Worm (Caenorhabditis elegans) whole organism, L2 larva: ENCODE results near the gene cyp-33E1.

ENCODE experiments used
- R02D3.7 ChIP-seq: fragments of 150-350 bp; optimal IDR thresholded peaks from 2 replicates; lab custom pipeline; 2014; ENCODE audit warnings: missing biosample characterization, missing genetic modification characterization
- Y55F3AM.14 ChIP-seq: fragments of 200-800 bp; sonication (Bioruptor generic); optimal IDR thresholded peaks from 2 replicates; lab custom pipeline; 2018; ENCODE audit warnings: mild to moderate bottlenecking, missing genetic modification characterization, missing compliant biosample characterization
- ZK546.5 ChIP-seq: sonication (generic microtip); optimal IDR thresholded peaks from 2 replicates; lab custom pipeline; 2017; ENCODE audit warnings: missing biosample characterization, missing genetic modification characterization
- alr-1 ChIP-seq: fragments of 150-350 bp; optimal IDR thresholded peaks from 2 replicates; lab custom pipeline; 2014; ENCODE audit warnings: missing biosample characterization, missing genetic modification characterization
- aly-2 ChIP-seq: fragments of 150-350 bp; optimal IDR thresholded peaks from 2 replicates; lab custom pipeline; 2014; ENCODE audit warnings: missing biosample characterization, missing genetic modification characterization
- ama-1 ChIP-seq: fragments of 150-350 bp; optimal IDR thresholded peaks from 2 replicates; lab custom pipeline; 2018; ENCODE audit warnings: inconsistent platforms
- blmp-1 ChIP-seq: sonication (generic microtip); optimal IDR thresholded peaks from 2 replicates; lab custom pipeline; 2017; ENCODE audit warnings: missing genetic modification characterization, mild to moderate bottlenecking, missing compliant biosample characterization, antibody characterized with exemption, moderate library complexity; ENCODE audit not compliant: insufficient read depth
- ceh-16 ChIP-seq: fragments of 150-350 bp; optimal IDR thresholded peaks from 2 replicates; lab custom pipeline; 2014; ENCODE audit warnings: missing biosample characterization, missing genetic modification characterization
- ceh-82 ChIP-seq: fragments of 150-350 bp; optimal IDR thresholded peaks from 2 replicates; lab custom pipeline; 2014; ENCODE audit warnings: missing biosample characterization, missing genetic modification characterization
- crh-2 ChIP-seq: sonication (generic microtip); optimal IDR thresholded peaks from 2 replicates; lab custom pipeline; 2017; ENCODE audit warnings: missing biosample characterization, missing genetic modification characterization
- dmd-4 ChIP-seq: sonication (generic microtip); optimal IDR thresholded peaks from 2 replicates; lab custom pipeline; 2017; ENCODE audit warnings: missing biosample characterization, missing genetic modification characterization
- egl-27 ChIP-seq: sonication (generic microtip); optimal IDR thresholded peaks from 3 replicates; lab custom pipeline; 2017; ENCODE audit warnings: missing biosample characterization, missing genetic modification reagents, missing genetic modification characterization
- elt-1 ChIP-seq: fragments of 150-350 bp; optimal IDR thresholded peaks from 2 replicates; lab custom pipeline; 2014; ENCODE audit warnings: missing biosample characterization, missing genetic modification characterization
- fos-1 ChIP-seq: fragments of 150-350 bp; optimal IDR thresholded peaks from 2 replicates; lab custom pipeline; 2014; ENCODE audit warnings: missing biosample characterization, missing genetic modification characterization
- lin-11 ChIP-seq: fragments of 150-350 bp; sonication (generic microtip); optimal IDR thresholded peaks from 2 replicates; lab custom pipeline; 2014; ENCODE audit warnings: missing biosample characterization, missing genetic modification characterization, inconsistent platforms, mixed read lengths
- mab-5 ChIP-seq: fragments of 150-350 bp; optimal IDR thresholded peaks from 2 replicates; lab custom pipeline; 2014; ENCODE audit warnings: missing biosample characterization, missing genetic modification characterization
- nhr-10 ChIP-seq: sonication (generic microtip); optimal IDR thresholded peaks from 2 replicates; lab custom pipeline; 2017; ENCODE audit warnings: missing biosample characterization, missing genetic modification characterization
- nhr-11 ChIP-seq: fragments of 150-350 bp; optimal IDR thresholded peaks from 2 replicates; lab custom pipeline; 2014; ENCODE audit warnings: missing biosample characterization, missing genetic modification characterization
- nhr-12 ChIP-seq: fragments of 150-350 bp; optimal IDR thresholded peaks from 2 replicates; lab custom pipeline; 2014; ENCODE audit warnings: missing biosample characterization, missing genetic modification characterization
- nhr-129 ChIP-seq: fragments of 150-350 bp; optimal IDR thresholded peaks from 2 replicates; lab custom pipeline; 2014; ENCODE audit warnings: missing biosample characterization, missing genetic modification characterization
- nhr-23 ChIP-seq: fragments of 150-350 bp; optimal IDR thresholded peaks from 2 replicates; lab custom pipeline; 2014; ENCODE audit warnings: missing biosample characterization, missing genetic modification reagents, missing genetic modification characterization
- nhr-237 ChIP-seq: fragments of 150-350 bp; optimal IDR thresholded peaks from 2 replicates; lab custom pipeline; 2014; ENCODE audit warnings: missing biosample characterization, missing genetic modification characterization
- nhr-25 ChIP-seq: fragments of 150-350 bp; sonication (generic microtip); optimal IDR thresholded peaks from 3 replicates; lab custom pipeline; 2014; ENCODE audit warnings: missing biosample characterization, missing genetic modification characterization
- nhr-6 ChIP-seq: fragments of 150-350 bp; optimal IDR thresholded peaks from 2 replicates; lab custom pipeline; 2014; ENCODE audit warnings: missing biosample characterization, missing genetic modification characterization
- nhr-77 ChIP-seq: fragments of 150-350 bp; optimal IDR thresholded peaks from 2 replicates; lab custom pipeline; 2014; ENCODE audit warnings: missing biosample characterization, missing genetic modification characterization
- peb-1 ChIP-seq: fragments of 150-350 bp; optimal IDR thresholded peaks from 2 replicates; lab custom pipeline; 2014; ENCODE audit warnings: missing biosample characterization, missing genetic modification characterization
- sem-4 ChIP-seq: fragments of 150-350 bp; optimal IDR thresholded peaks from 2 replicates; lab custom pipeline; 2014; ENCODE audit warnings: missing biosample characterization, missing genetic modification reagents, missing genetic modification characterization
- skn-1 ChIP-seq: sonication (generic microtip); optimal IDR thresholded peaks from 2 replicates; lab custom pipeline; 2017; ENCODE audit warnings: missing biosample characterization, missing genetic modification characterization
- sma-3 ChIP-seq: sonication (generic microtip); optimal IDR thresholded peaks from 2 replicates; lab custom pipeline; 2016; ENCODE audit warnings: missing genetic modification reagents, missing genetic modification characterization, missing compliant biosample characterization
- sma-9 ChIP-seq, 2 experiments: fragments of 150-350 bp in 1 of 2; sonication (generic microtip) in 1 of 2; optimal IDR thresholded peaks; 2 replicates each; lab custom pipeline; 2014 to 2016; ENCODE audit warnings: missing genetic modification characterization in 2 of 2, mild to moderate bottlenecking in 1 of 2, missing biosample characterization in 1 of 2, missing compliant biosample characterization in 1 of 2, missing genetic modification reagents in 1 of 2, moderate library complexity in 1 of 2
- unc-39 ChIP-seq: fragments of 150-350 bp; optimal IDR thresholded peaks from 2 replicates; lab custom pipeline; 2014; ENCODE audit warnings: missing biosample characterization, missing genetic modification characterization
- unc-55 ChIP-seq: fragments of 150-350 bp; sonication (generic microtip); optimal IDR thresholded peaks from 3 replicates; lab custom pipeline; 2014; ENCODE audit warnings: missing biosample characterization, missing genetic modification reagents, missing genetic modification characterization
- unc-62 ChIP-seq: fragments of 150-350 bp; optimal IDR thresholded peaks from 2 replicates; lab custom pipeline; 2014; ENCODE audit warnings: missing biosample characterization, missing genetic modification reagents, missing genetic modification characterization
- zag-1 ChIP-seq: fragments of 150-350 bp; optimal IDR thresholded peaks from 2 replicates; lab custom pipeline; 2014; ENCODE audit warnings: missing biosample characterization, missing genetic modification characterization
- ztf-1 ChIP-seq: fragments of 200-800 bp; sonication (Bioruptor generic); conservative IDR thresholded peaks from 2 replicates; pipeline ENCODE4 v1.3.6; 2022; ENCODE audit warnings: missing genetic modification characterization, missing compliant biosample characterization
- ztf-11 ChIP-seq: sonication (generic microtip); optimal IDR thresholded peaks from 2 replicates; lab custom pipeline; 2017; ENCODE audit warnings: missing biosample characterization, missing genetic modification characterization
- ztf-4 ChIP-seq: fragments of 150-350 bp; optimal IDR thresholded peaks from 2 replicates; lab custom pipeline; 2014; ENCODE audit warnings: missing biosample characterization, missing genetic modification characterization

Gene cyp-33E1

DNA sequence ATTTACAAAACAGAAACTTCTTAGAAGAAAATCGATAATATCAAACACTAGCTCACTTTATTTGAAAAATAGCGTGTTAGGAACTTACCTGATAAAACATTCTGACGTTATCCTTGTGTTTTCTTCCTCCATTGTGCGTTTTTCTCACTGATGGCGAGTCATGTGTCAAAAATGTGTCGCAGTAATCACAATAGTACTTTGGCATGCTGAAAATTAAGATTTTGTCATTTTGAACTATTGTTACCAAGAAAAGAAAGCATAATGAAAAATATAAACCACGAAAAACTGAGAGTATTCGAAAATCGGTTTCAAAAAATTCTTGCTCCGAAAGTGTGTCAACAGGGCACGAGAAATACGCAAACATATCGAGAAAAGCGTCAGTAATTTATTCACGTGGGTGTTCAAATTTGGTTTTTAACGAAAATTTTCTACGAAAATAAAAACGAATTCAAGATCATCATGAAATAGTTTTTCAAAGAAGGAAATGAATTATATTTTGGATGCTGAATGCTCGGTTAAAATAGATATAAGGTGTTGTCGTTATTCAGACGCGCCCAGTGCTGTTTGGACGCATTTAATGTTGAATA is 39.3 kb upstream of the cyp-33E1 start, which contains the start of gene snrp-3 (continued):
- TF ChIP-seq nhr-129 (tag; lab: Kevin White, UChicago) = peak; percentile 79
- peak; percentile 16 for TF ChIP-seq R02D3.7 (tag; lab: Kevin White, UChicago)
- TF ChIP-seq unc-62 = no peak
- TF ChIP-seq zag-1 (tag; lab: Kevin White, UChicago) = peak; percentile 32

DNA sequence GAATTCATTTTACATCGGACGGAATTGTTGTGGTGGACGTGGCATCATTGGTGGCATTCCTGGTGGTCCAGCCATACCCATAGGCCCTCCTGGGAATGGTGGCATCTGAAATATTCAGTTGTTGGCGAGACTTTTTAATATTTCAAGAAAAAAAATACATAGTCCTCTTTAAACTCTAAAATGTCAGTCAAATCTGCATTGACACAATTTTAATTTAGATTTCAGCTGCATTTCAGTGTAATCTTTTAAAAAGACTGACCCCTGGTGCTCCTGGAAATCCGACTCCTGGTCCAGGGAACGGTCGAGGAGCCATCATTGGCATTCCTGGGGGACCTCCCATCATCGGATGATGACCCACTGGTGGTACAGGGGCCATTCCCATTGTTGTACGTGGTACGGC is 38.6 kb upstream of the cyp-33E1 start:
- TF ChIP-seq ztf-1 (GFP tag; lab: Robert Waterston, UW) (no peak), nhr-77 (tag; lab: Kevin White, UChicago) (no peak), sem-4 (no peak), ceh-82 (tag; lab: Kevin White, UChicago) (no peak)

DNA sequence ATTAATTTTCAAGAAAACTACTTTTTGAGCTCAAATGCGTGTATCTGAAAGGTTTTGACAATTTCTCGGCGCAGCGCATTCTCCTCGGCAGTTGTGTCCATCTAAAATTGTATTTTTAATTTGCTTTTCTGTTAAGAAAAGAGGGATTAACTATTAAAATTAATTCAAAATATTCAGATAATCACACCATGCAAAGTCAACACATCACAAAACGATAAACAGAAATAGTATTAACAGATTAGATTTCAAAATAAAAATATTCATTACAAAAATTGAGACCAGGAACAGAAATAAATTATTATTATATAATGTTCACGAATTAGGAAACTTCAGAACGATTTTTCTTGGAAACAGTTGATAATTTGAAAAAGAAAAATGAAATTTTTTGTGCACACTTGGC is 38.1 kb upstream of the cyp-33E1 start, which contains the start of gene pole-2:
Gene pole-2, minus strand, starts transcription at position 101 of the 400 bp plus-strand sequence.
- no peak for TF ChIP-seq sma-3 (GFP tag; lab: Kevin White, UChicago)
- no peak for TF ChIP-seq sma-9 (GFP tag; optimal IDR thresholded peaks at IDR 0.05; lab: Kevin White, UChicago)
- TF ChIP-seq sma-9 (tag; optimal IDR thresholded peaks at IDR 0.05; lab: Kevin White, UChicago) = no peak
- no peak for TF ChIP-seq nhr-77 (tag; lab: Kevin White, UChicago)
- TF ChIP-seq nhr-12 (tag; lab: Kevin White, UChicago) = no peak
- no peak for TF ChIP-seq nhr-23 (tag; lab: Kevin White, UChicago)
- no peak for TF ChIP-seq ceh-16 (tag; lab: Kevin White, UChicago)
- no peak for TF ChIP-seq fos-1 (tag; lab: Kevin White, UChicago)
- no peak for TF ChIP-seq nhr-6 (tag; lab: Kevin White, UChicago)
- no peak for TF ChIP-seq aly-2 (tag; lab: Kevin White, UChicago)
- TF ChIP-seq alr-1 = no peak
- TF ChIP-seq mab-5 (tag; lab: Kevin White, UChicago) = no peak
- TF ChIP-seq unc-55 (GFP tag; lab: Kevin White, UChicago) = no peak
- no peak for TF ChIP-seq Y55F3AM.14 (GFP tag; lab: Kevin White, UChicago)
- TF ChIP-seq nhr-11 (tag; lab: Kevin White, UChicago) = no peak
- no peak for TF ChIP-seq unc-62
- TF ChIP-seq crh-2 (tag; lab: Kevin White, UChicago) = no peak
- no peak for TF ChIP-seq egl-27 (tag; lab: Kevin White, UChicago)
- TF ChIP-seq sem-4 = no peak

DNA sequence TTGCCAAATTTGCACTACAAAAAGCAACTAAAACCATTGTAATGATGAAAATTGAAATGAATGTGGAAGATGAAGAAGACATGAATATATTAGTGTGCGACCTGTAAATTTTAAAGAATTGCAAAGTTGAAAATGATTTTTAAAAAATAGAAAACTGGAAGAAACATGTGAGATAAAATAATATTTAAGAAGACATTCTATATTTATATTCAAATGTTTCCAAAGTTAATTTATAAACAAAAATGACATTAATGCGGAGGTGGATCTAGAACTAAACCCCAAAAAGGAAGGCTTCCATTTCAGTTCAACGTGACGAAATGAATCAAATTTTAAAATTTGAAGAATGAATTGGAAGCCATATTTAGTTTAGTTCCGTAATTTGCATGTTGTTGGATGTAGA is 30.8 kb upstream of the cyp-33E1 start, which contains the start of gene nlp-60:
Gene nlp-60, minus strand, starts transcription at position 101 of the 400 bp plus-strand sequence.
- no peak for TF ChIP-seq peb-1 (tag; lab: Kevin White, UChicago)
- TF ChIP-seq unc-55 (GFP tag; lab: Kevin White, UChicago) = no peak
- TF ChIP-seq fos-1 (tag; lab: Kevin White, UChicago) = no peak
- TF ChIP-seq nhr-25 = no peak
- TF ChIP-seq blmp-1 = no peak
- TF ChIP-seq ama-1 (lab: Kevin White, UChicago) = no peak
- no peak for TF ChIP-seq skn-1
- TF ChIP-seq elt-1 (tag; lab: Kevin White, UChicago) = no peak
- no peak for TF ChIP-seq ztf-11 (tag; lab: Kevin White, UChicago)
- no peak for TF ChIP-seq dmd-4
- no peak for TF ChIP-seq nhr-23 (tag; lab: Kevin White, UChicago)
- TF ChIP-seq lin-11 = no peak
- TF ChIP-seq nhr-10 (tag; lab: Kevin White, UChicago) = no peak
- no peak for TF ChIP-seq sma-3 (GFP tag; lab: Kevin White, UChicago)
- no peak for TF ChIP-seq nhr-237 (tag; lab: Kevin White, UChicago)
- TF ChIP-seq ztf-1 (GFP tag; lab: Robert Waterston, UW) = no peak
- no peak for TF ChIP-seq ZK546.5 (tag; lab: Kevin White, UChicago)

DNA sequence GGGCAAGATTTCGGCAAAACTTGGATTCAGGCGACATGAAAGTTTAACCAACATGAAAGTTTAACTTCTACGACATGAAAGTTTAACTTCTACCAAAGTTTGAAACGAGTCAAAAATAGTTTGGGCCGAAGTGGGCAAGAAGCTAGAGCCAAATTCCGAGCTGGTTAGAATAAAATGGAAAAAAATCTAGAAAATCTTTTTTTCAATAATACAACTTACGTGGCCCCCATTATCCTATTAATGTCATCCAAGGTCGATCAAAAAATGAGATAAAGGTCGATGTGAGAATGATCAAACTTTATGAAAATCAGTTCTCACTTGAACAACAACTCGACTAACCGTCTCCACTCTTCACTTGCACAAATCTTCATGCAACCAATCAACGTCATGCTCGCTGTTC is 28.9 kb upstream of the cyp-33E1 start, which contains the start of gene F08B4.8:
Gene F08B4.8, plus strand, starts transcription at position 301 of the 400 bp plus-strand sequence.
- TF ChIP-seq Y55F3AM.14 (GFP tag; lab: Kevin White, UChicago) = no peak
- no peak for TF ChIP-seq ztf-4 (tag; lab: Kevin White, UChicago)
- no peak for TF ChIP-seq crh-2 (tag; lab: Kevin White, UChicago)
- TF ChIP-seq unc-62 = no peak
- TF ChIP-seq nhr-23 (tag; lab: Kevin White, UChicago) = no peak
- no peak for TF ChIP-seq nhr-77 (tag; lab: Kevin White, UChicago)
- TF ChIP-seq nhr-6 (tag; lab: Kevin White, UChicago) = no peak
- TF ChIP-seq ztf-11 (tag; lab: Kevin White, UChicago) = no peak
- TF ChIP-seq ama-1 (lab: Kevin White, UChicago) = no peak
- no peak for TF ChIP-seq ceh-16 (tag; lab: Kevin White, UChicago)
- no peak for TF ChIP-seq zag-1 (tag; lab: Kevin White, UChicago)
- no peak for TF ChIP-seq unc-39 (tag; lab: Kevin White, UChicago)
